Worm (Caenorhabditis elegans): Measurements from ENCODE around the gene srw-36.

DNA sequence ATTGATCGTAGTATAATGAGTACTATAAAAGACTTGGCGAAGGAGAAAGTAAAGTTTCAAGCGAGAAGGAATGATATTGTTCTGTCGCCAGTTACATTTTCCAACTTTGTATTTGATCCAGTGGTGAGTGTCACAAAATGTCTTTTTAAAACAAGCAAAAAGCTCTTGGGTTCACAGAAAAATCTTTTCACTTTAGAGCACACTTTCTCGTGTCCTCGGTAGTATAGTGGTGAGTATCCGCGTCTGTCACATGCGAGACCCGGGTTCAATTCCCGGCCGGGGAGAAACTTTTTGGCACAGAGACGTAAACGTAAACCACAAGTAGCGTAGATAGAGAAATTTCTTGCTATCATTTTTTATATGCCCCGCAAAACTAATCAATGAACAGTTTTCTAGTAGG lies 42.6 kb upstream of the srw-36 start:
- TF ChIP-seq mep-1 (tag; optimal IDR thresholded peaks at IDR 0.05) (no peak), ceh-83 (GFP tag; optimal IDR thresholded peaks at IDR 0.05) (no peak), sptf-1 (tag; optimal IDR thresholded peaks at IDR 0.05) (no peak), nhr-28 (tag; optimal IDR thresholded peaks at IDR 0.05) (no peak), ham-2 (GFP tag; optimal IDR thresholded peaks at IDR 0.05) (no peak), snpc-4 (tag; optimal IDR thresholded peaks at IDR 0.05) (no peak)

All from whole organism, mixed stage, embryonic.